Worm (Caenorhabditis elegans): ENCODE results near the gene H43E16.1.

ce11 chrII:6709680-6710079 is 35.6 kb downstream of the H43E16.1 start:
- TF ChIP-seq zag-1 (tag; optimal IDR thresholded peaks at IDR 0.05) (no peak), jun-1 (tag; optimal IDR thresholded peaks at IDR 0.05) (no peak), elt-3 (tag; optimal IDR thresholded peaks at IDR 0.05) (no peak)

All from whole organism, L3 larva.